Fruit fly (Drosophila melanogaster) whole organism, embryonic: ENCODE results near the gene iav.

Experiments used
- Adf1 ChIP-seq: fragments of 200-800 bp; sonication (Bioruptor generic); IDR thresholded peaks from 2 replicates; pipeline ENCODE4 v1.3.6; 2022; ENCODE audit warnings: missing biosample characterization, missing genetic modification characterization
- CG10274 ChIP-seq: fragments of 200-800 bp; sonication (Bioruptor generic); optimal IDR thresholded peaks from 3 replicates; lab custom pipeline; 2017; ENCODE audit warnings: missing biosample characterization, mild to moderate bottlenecking, missing genetic modification characterization
- CG10321 ChIP-seq: fragments of 200-800 bp; sonication (Bioruptor generic); IDR thresholded peaks from 2 replicates; pipeline ENCODE4 v1.3.6; 2022; ENCODE audit warnings: missing biosample characterization, missing genetic modification characterization
- CG11398 ChIP-seq: fragments of 200-800 bp; sonication (Bioruptor generic); optimal IDR thresholded peaks from 2 replicates; lab custom pipeline; 2016; ENCODE audit warnings: missing biosample characterization, missing genetic modification characterization
- CG13123 ChIP-seq: fragments of 200-800 bp; sonication (Bioruptor generic); optimal IDR thresholded peaks from 2 replicates; lab custom pipeline; 2016; ENCODE audit warnings: missing biosample characterization, missing genetic modification characterization
- CG13424 ChIP-seq: fragments of 200-800 bp; sonication (Bioruptor generic); optimal IDR thresholded peaks from 2 replicates; lab custom pipeline; 2019; ENCODE audit warnings: missing biosample characterization, mild to moderate bottlenecking, missing genetic modification characterization, moderate library complexity
- CG14860 ChIP-seq: fragments of 200-800 bp; sonication (Bioruptor generic); IDR thresholded peaks from 3 replicates; pipeline ENCODE4 v1.3.6; 2022; ENCODE audit warnings: missing biosample characterization, missing genetic modification characterization; ENCODE audit not compliant: partially characterized antibody
- CG14965 ChIP-seq: fragments of 200-800 bp; sonication (Bioruptor generic); optimal IDR thresholded peaks from 2 replicates; lab custom pipeline; 2016; ENCODE audit warnings: missing biosample characterization, missing genetic modification characterization, borderline replicate concordance
- CG15269 ChIP-seq: fragments of 200-800 bp; sonication (Bioruptor generic); optimal IDR thresholded peaks from 2 replicates; lab custom pipeline; 2018; ENCODE audit warnings: missing biosample characterization, mild to moderate bottlenecking, missing genetic modification characterization, moderate library complexity
- CG15479 ChIP-seq: fragments of 200-800 bp; sonication (Bioruptor generic); optimal IDR thresholded peaks from 3 replicates; lab custom pipeline; 2019; ENCODE audit warnings: missing biosample characterization, mild to moderate bottlenecking, missing genetic modification characterization, moderate library complexity
- CG15601 ChIP-seq: fragments of 200-800 bp; sonication (Bioruptor generic); optimal IDR thresholded peaks from 3 replicates; lab custom pipeline; 2019; ENCODE audit warnings: missing biosample characterization, mild to moderate bottlenecking, missing genetic modification characterization, moderate library complexity
- CG16863 ChIP-seq: fragments of 200-800 bp; sonication (Bioruptor generic); optimal IDR thresholded peaks from 3 replicates; lab custom pipeline; 2016; ENCODE audit warnings: missing biosample characterization, missing genetic modification characterization
- CG2199 ChIP-seq: fragments of 200-800 bp; sonication (Bioruptor generic); IDR thresholded peaks from 3 replicates; pipeline ENCODE4 v1.3.6; 2022; ENCODE audit warnings: missing biosample characterization, missing genetic modification characterization
- CG2202 ChIP-seq: fragments of 200-800 bp; sonication (Bioruptor generic); optimal IDR thresholded peaks from 2 replicates; lab custom pipeline; 2018; ENCODE audit warnings: missing biosample characterization, mild to moderate bottlenecking, missing genetic modification characterization
- CG3163 ChIP-seq: fragments of 200-800 bp; sonication (Bioruptor generic); optimal IDR thresholded peaks from 3 replicates; lab custom pipeline; 2016; ENCODE audit warnings: missing biosample characterization, missing genetic modification characterization
- CG32532 ChIP-seq: fragments of 200-800 bp; sonication (Bioruptor generic); IDR thresholded peaks from 2 replicates; pipeline ENCODE4 v1.3.6; 2022; ENCODE audit warnings: missing biosample characterization, missing genetic modification characterization
- CG33557 ChIP-seq: fragments of 200-800 bp; sonication (Bioruptor generic); optimal IDR thresholded peaks from 2 replicates; lab custom pipeline; 2019; ENCODE audit warnings: missing biosample characterization, mild to moderate bottlenecking, missing genetic modification characterization, moderate library complexity
- CG3407 ChIP-seq: fragments of 200-800 bp; sonication (Bioruptor generic); optimal IDR thresholded peaks from 2 replicates; lab custom pipeline; 2018; ENCODE audit warnings: missing biosample characterization, mild to moderate bottlenecking, missing genetic modification characterization
- CG3726 ChIP-seq: fragments of 200-800 bp; sonication (Bioruptor generic); IDR thresholded peaks from 3 replicates; pipeline ENCODE4, ENCODE4 v1.3.6; 2022; ENCODE audit warnings: missing biosample characterization, missing genetic modification characterization
- CG4360 ChIP-seq: fragments of 200-800 bp; sonication (Bioruptor generic); IDR thresholded peaks from 2 replicates; pipeline ENCODE4 v1.3.6; 2022; ENCODE audit warnings: missing biosample characterization, missing genetic modification characterization
- CG4854 ChIP-seq: fragments of 200-800 bp; sonication (Bioruptor generic); optimal IDR thresholded peaks from 2 replicates; lab custom pipeline; 2016; ENCODE audit warnings: missing biosample characterization, missing genetic modification characterization, inconsistent platforms
- CG8478 ChIP-seq: fragments of >200 bp; optimal IDR thresholded peaks from 2 replicates; lab custom pipeline; 2018
- CG8765 ChIP-seq: fragments of 200-800 bp; sonication (Bioruptor generic); IDR thresholded peaks from 2 replicates; pipeline ENCODE4 v1.3.6; 2022; ENCODE audit warnings: missing biosample characterization, missing genetic modification characterization
- CG9215 ChIP-seq: fragments of 200-800 bp; sonication (Bioruptor generic); IDR thresholded peaks from 2 replicates; pipeline ENCODE4 v1.3.6; 2022; ENCODE audit warnings: missing biosample characterization, missing genetic modification characterization
- CG9876 ChIP-seq: fragments of 200-800 bp; sonication (Bioruptor generic); optimal IDR thresholded peaks from 2 replicates; lab custom pipeline; 2016; ENCODE audit warnings: missing biosample characterization, missing genetic modification characterization
- CkIIα-i1 ChIP-seq: fragments of 200-800 bp; sonication (Bioruptor generic); IDR thresholded peaks from 2 replicates; pipeline ENCODE4 v1.3.6; 2022; ENCODE audit warnings: missing biosample characterization, missing genetic modification characterization
- CoRest ChIP-seq: fragments of 200-800 bp; sonication (Bioruptor generic); optimal IDR thresholded peaks from 3 replicates; lab custom pipeline; 2018; ENCODE audit warnings: missing biosample characterization, mild to moderate bottlenecking, missing genetic modification characterization, moderate library complexity
- Ets97D ChIP-seq: fragments of 200-800 bp; sonication (Bioruptor generic); optimal IDR thresholded peaks from 3 replicates; lab custom pipeline; 2016; ENCODE audit warnings: missing biosample characterization, missing genetic modification characterization
- Fer1 ChIP-seq: fragments of 200-800 bp; sonication (Bioruptor generic); optimal IDR thresholded peaks from 2 replicates; lab custom pipeline; 2017; ENCODE audit warnings: missing biosample characterization, mild to moderate bottlenecking, missing genetic modification characterization
- HLH3B ChIP-seq: fragments of 200-800 bp; sonication (Bioruptor generic); IDR thresholded peaks from 2 replicates; pipeline ENCODE4 v1.3.6; 2022; ENCODE audit warnings: missing biosample characterization, missing genetic modification characterization
- Lpt ChIP-seq: fragments of >200 bp; optimal IDR thresholded peaks from 2 replicates; lab custom pipeline; 2018; ENCODE audit warnings: missing biosample characterization, missing genetic modification characterization
- Mrtf ChIP-seq: fragments of 200-800 bp; sonication (Bioruptor generic); IDR thresholded peaks from 3 replicates; pipeline ENCODE4 v1.3.6; 2022; ENCODE audit warnings: missing biosample characterization, missing genetic modification characterization
- Oli ChIP-seq: fragments of 200-800 bp; sonication (Bioruptor generic); optimal IDR thresholded peaks from 2 replicates; lab custom pipeline; 2018; ENCODE audit warnings: missing biosample characterization, mild to moderate bottlenecking, missing genetic modification characterization, moderate library complexity
- bbx ChIP-seq: fragments of 200-800 bp; sonication (Bioruptor generic); IDR thresholded peaks from 2 replicates; pipeline ENCODE4 v1.3.6; 2022; ENCODE audit warnings: missing biosample characterization, missing genetic modification characterization; ENCODE audit not compliant: partially characterized antibody
- dmrt99B ChIP-seq: fragments of 200-800 bp; sonication (Bioruptor generic); optimal IDR thresholded peaks from 2 replicates; lab custom pipeline; 2018; ENCODE audit warnings: missing biosample characterization, mild to moderate bottlenecking, missing genetic modification characterization, moderate library complexity
- dysf ChIP-seq: fragments of 200-800 bp; sonication (Bioruptor generic); IDR thresholded peaks from 3 replicates; pipeline ENCODE4 v1.3.6; 2022; ENCODE audit warnings: missing biosample characterization, missing genetic modification characterization
- fd64A ChIP-seq: fragments of 200-800 bp; sonication (Bioruptor generic); optimal IDR thresholded peaks from 3 replicates; lab custom pipeline; 2018; ENCODE audit warnings: missing biosample characterization, mild to moderate bottlenecking, missing genetic modification characterization
- gcm2 ChIP-seq: fragments of 200-800 bp; sonication (Bioruptor generic); optimal IDR thresholded peaks from 2 replicates; lab custom pipeline; 2016; ENCODE audit warnings: missing biosample characterization, missing genetic modification characterization
- gem ChIP-seq: fragments of 200-800 bp; sonication (Bioruptor generic); optimal IDR thresholded peaks from 2 replicates; lab custom pipeline; 2019; ENCODE audit warnings: missing biosample characterization, mild to moderate bottlenecking, missing genetic modification characterization, moderate library complexity
- lbe ChIP-seq: fragments of 200-800 bp; sonication (Bioruptor generic); optimal IDR thresholded peaks from 2 replicates; lab custom pipeline; 2016; ENCODE audit warnings: missing biosample characterization, mild to moderate bottlenecking, missing genetic modification characterization
- maf-S ChIP-seq: fragments of 200-800 bp; sonication (Bioruptor generic); optimal IDR thresholded peaks from 2 replicates; lab custom pipeline; 2016; ENCODE audit warnings: missing biosample characterization, missing genetic modification characterization
- oc ChIP-seq: fragments of 200-800 bp; sonication (Bioruptor generic); optimal IDR thresholded peaks from 2 replicates; lab custom pipeline; 2018; ENCODE audit warnings: missing biosample characterization, mild to moderate bottlenecking, missing genetic modification characterization, moderate library complexity
- pnt ChIP-seq: fragments of 200-800 bp; sonication (Bioruptor generic); optimal IDR thresholded peaks from 3 replicates; lab custom pipeline; 2016; ENCODE audit warnings: missing biosample characterization, missing genetic modification characterization
- pzg ChIP-seq: fragments of 200-800 bp; sonication (Bioruptor generic); optimal IDR thresholded peaks from 3 replicates; lab custom pipeline; 2018; ENCODE audit warnings: missing biosample characterization, mild to moderate bottlenecking, missing genetic modification characterization, moderate library complexity
- slou ChIP-seq: fragments of 200-800 bp; sonication (Bioruptor generic); optimal IDR thresholded peaks from 3 replicates; lab custom pipeline; 2016; ENCODE audit warnings: missing biosample characterization, missing genetic modification characterization
- so ChIP-seq: fragments of 200-800 bp; sonication (Bioruptor generic); IDR thresholded peaks from 3 replicates; pipeline ENCODE4 v1.3.6; 2022; ENCODE audit warnings: missing biosample characterization, missing genetic modification characterization
- sqz ChIP-seq: fragments of 200-800 bp; sonication (Bioruptor generic); optimal IDR thresholded peaks from 3 replicates; lab custom pipeline; 2018; ENCODE audit warnings: missing biosample characterization, mild to moderate bottlenecking, missing genetic modification characterization
- tll ChIP-seq, 2 experiments: fragments of 200-800 bp in 1 of 2; fragments of >200 bp in 1 of 2; sonication (Bioruptor generic) in 1 of 2; optimal IDR thresholded peaks; 2 replicates each; lab custom pipeline; 2017 to 2019; ENCODE audit warnings: missing biosample characterization in 2 of 2, missing genetic modification characterization in 2 of 2, mild to moderate bottlenecking in 1 of 2, moderate library complexity in 1 of 2
- zen ChIP-seq: fragments of 200-800 bp; sonication (Bioruptor generic); optimal IDR thresholded peaks from 3 replicates; lab custom pipeline; 2018; ENCODE audit warnings: missing biosample characterization, mild to moderate bottlenecking, missing genetic modification characterization, moderate library complexity
- zfh2 ChIP-seq: fragments of 200-800 bp; sonication (Bioruptor generic); optimal IDR thresholded peaks from 2 replicates; lab custom pipeline; 2016; ENCODE audit warnings: missing biosample characterization, missing genetic modification characterization

iav gene

dm6 chrX:6843841-6844440, 30.2 kb downstream of the iav start, which contains the start of the genes CG14435 and Tmf (continued):
- TF ChIP-seq CG14860 (GFP tag; lab: Robert Waterston, UW): 0 out of 3 replicates have a peak, but pooled peaks have one; percentile 23
- TF ChIP-seq CG33557: peak; percentile 78
- no peak for TF ChIP-seq gcm2 (GFP tag; lab: Kevin White, UChicago)
- TF ChIP-seq CG4360 (GFP tag; lab: Robert Waterston, UW): 0 out of 2 replicates have a peak, but pooled peaks have one; percentile 19
- no peak for TF ChIP-seq tll (GFP tag; optimal IDR thresholded peaks at IDR 0.05; lab: Kevin White, UChicago)
- TF ChIP-seq zfh2 (GFP tag; lab: Kevin White, UChicago): peak; percentile 74
- peak; percentile 72 for TF ChIP-seq CG8765
- TF ChIP-seq Lpt (GFP tag; lab: Kevin White, UChicago): no peak
- no peak for TF ChIP-seq fd64A
- TF ChIP-seq CG10321: no peak
- peak; percentile 42 for TF ChIP-seq CG10274 (GFP tag; lab: Kevin White, UChicago)
- TF ChIP-seq so (GFP tag; lab: Robert Waterston, UW): peak; percentile 57; the same call in 2 of the 3 replicates
- peak; percentile 54 for TF ChIP-seq CG3407 (GFP tag; lab: Kevin White, UChicago)
- TF ChIP-seq pnt (GFP tag; lab: Kevin White, UChicago): peak; percentile 50
- peak; percentile 81 for TF ChIP-seq slou (GFP tag; lab: Kevin White, UChicago)
- TF ChIP-seq CG13424 (tag; lab: Kevin White, UChicago): peak; percentile 90
- TF ChIP-seq dysf (GFP tag; lab: Robert Waterston, UW): peak; percentile 91
- TF ChIP-seq CG3726 (GFP tag; lab: Robert Waterston, UW): peak; percentile 76; the same call in 2 of the 3 replicates
- peak; percentile 91 for TF ChIP-seq CG9215 (GFP tag; lab: Robert Waterston, UW)
- peak; percentile 46 for TF ChIP-seq pzg (GFP tag; lab: Kevin White, UChicago)
- peak; percentile 37 for TF ChIP-seq Ets97D (GFP tag; lab: Kevin White, UChicago)
- peak; percentile 52 for TF ChIP-seq CG16863 (GFP tag; lab: Kevin White, UChicago)
- TF ChIP-seq CG15479 (GFP tag; lab: Kevin White, UChicago): peak; percentile 3
- peak; percentile 83; the same call in 2 of the 3 replicates for TF ChIP-seq Mrtf (GFP tag; lab: Robert Waterston, UW)
- no peak for TF ChIP-seq CG11398 (GFP tag; lab: Kevin White, UChicago)
- peak; percentile 55 for TF ChIP-seq lbe (GFP tag; lab: Kevin White, UChicago)
- TF ChIP-seq oc (tag; lab: Kevin White, UChicago): no peak
- no peak for TF ChIP-seq CG9876 (GFP tag; lab: Kevin White, UChicago)
- TF ChIP-seq CG14965 (GFP tag; lab: Kevin White, UChicago): no peak
- TF ChIP-seq CG2199 (GFP tag; lab: Robert Waterston, UW): 0 out of 3 replicates have a peak, but pooled peaks have one; percentile 24
- TF ChIP-seq CoRest (tag; lab: Kevin White, UChicago): peak; percentile 93
- TF ChIP-seq HLH3B (GFP tag; lab: Robert Waterston, UW): peak; percentile 82
- peak; percentile 83 for TF ChIP-seq Fer1 (GFP tag; lab: Kevin White, UChicago)
- TF ChIP-seq CG8478 (lab: Kevin White, UChicago): no peak
- no peak for TF ChIP-seq CkIIα-i1
- TF ChIP-seq CG15269 (tag; lab: Kevin White, UChicago): peak; percentile 86
- TF ChIP-seq CG3163 (GFP tag; lab: Kevin White, UChicago): no peak
- peak; percentile 92 for TF ChIP-seq gem (tag; lab: Kevin White, UChicago)
- TF ChIP-seq CG15601 (tag; lab: Kevin White, UChicago): peak; percentile 66
- TF ChIP-seq CG32532 (GFP tag; lab: Robert Waterston, UW): peak; percentile 90
- TF ChIP-seq Oli (tag; lab: Kevin White, UChicago): peak; percentile 83
- peak; percentile 79 for TF ChIP-seq zen (tag; lab: Kevin White, UChicago)
- TF ChIP-seq CG2202 (tag; lab: Kevin White, UChicago): peak; percentile 19
- TF ChIP-seq CG13123: peak; percentile 62
- peak; percentile 34 for TF ChIP-seq CG4854 (GFP tag; lab: Kevin White, UChicago)
- TF ChIP-seq maf-S (GFP tag; lab: Kevin White, UChicago): no peak
- TF ChIP-seq dmrt99B: peak; percentile 80
- no peak; the same call in 1 of the 2 replicates for TF ChIP-seq Adf1 (GFP tag; lab: Robert Waterston, UW)
- TF ChIP-seq bbx (GFP tag; lab: Robert Waterston, UW): peak; percentile 47; the same call in 1 of the 2 replicates
- TF ChIP-seq sqz (GFP tag; lab: Kevin White, UChicago): peak; percentile 50
